Fruit fly (Drosophila melanogaster): ENCODE results near the gene PNKP.

The PNKP gene

DNA sequence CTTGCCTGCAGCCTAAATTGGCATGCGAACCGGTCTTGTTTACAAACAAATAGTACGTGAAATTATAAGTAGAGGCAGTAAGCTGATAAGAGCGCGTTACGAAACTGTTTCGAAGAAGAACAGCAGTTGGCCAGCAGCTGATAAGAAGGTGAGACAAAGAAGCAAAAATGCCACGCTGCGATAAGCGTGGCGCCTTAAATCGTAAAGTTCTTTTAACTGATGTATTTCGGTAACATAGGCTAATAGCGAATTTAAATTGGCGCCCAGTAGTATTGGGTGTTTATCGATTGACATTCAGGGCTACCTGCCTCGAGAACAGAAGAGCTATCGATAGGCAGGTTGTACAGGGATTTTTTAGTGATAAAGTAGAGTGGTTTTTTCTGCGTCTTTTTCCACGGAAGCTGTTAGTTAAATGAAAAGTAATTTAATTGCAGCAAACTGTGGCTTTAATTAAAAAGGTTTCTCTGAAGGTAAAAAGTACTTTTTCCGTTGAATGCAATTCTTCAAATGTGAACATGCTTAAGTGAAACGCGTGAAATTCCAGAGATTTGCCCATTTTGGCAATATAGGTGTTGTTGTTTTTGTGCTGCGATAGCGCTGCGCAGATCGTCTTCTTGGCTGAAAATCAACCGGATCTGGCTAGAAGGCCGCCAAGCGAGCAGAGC lies 13.4 kb upstream of the PNKP start, which contains the start of gene stck:
stck (plus strand) TSS at position 353 of the 665 bp plus-strand sequence.
- TF ChIP-seq CG10348 (GFP tag; IDR thresholded peaks at IDR 0.05) (no peak), Snoo (tag; optimal IDR thresholded peaks at IDR 0.05) (no peak), gl (tag; optimal IDR thresholded peaks at IDR 0.05) (no peak), CG8159 (tag; optimal IDR thresholded peaks at IDR 0.05) (peak; percentile 12), EcR (GFP tag; optimal IDR thresholded peaks at IDR 0.05) (no peak), CG32121 (GFP tag; IDR thresholded peaks at IDR 0.05) (no peak), CG15710 (tag; optimal IDR thresholded peaks at IDR 0.05) (no peak), CG8301 (tag; optimal IDR thresholded peaks at IDR 0.05) (no peak)

DNA sequence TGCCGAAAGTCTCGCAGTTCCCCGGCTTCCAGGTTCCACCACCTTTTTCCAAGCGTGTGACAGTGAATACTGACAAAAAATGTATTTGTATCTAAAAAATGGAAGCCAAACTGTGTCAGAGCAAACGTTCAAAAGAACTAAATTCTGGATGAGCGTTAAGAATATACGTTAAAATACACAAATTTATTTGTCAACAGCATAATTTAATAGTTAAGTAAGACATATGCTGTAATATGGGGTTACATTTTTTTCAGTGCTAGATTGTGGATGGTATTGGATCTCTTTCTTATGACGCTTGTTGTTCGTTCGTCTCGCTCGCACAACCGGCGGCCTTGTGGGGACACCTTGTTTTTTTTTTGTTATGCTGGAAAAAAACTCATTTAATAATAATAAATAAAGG lies 12.3 kb upstream of the PNKP start:
- TF ChIP-seq Ets98B (GFP tag; IDR thresholded peaks at IDR 0.05) (peak; percentile 87), D1 (tag; optimal IDR thresholded peaks at IDR 0.05) (peak; percentile 70), CG8301 (tag; optimal IDR thresholded peaks at IDR 0.05) (peak; percentile 87), CG34367 (tag; optimal IDR thresholded peaks at IDR 0.05) (peak; percentile 82), gl (tag; optimal IDR thresholded peaks at IDR 0.05) (peak; percentile 70), Pif1B (GFP tag; optimal IDR thresholded peaks at IDR 0.05) (peak; percentile 91), rn (GFP tag; IDR thresholded peaks at IDR 0.05) (peak; percentile 67), CG8159 (tag; optimal IDR thresholded peaks at IDR 0.05) (peak; percentile 88), Snoo (tag; optimal IDR thresholded peaks at IDR 0.05) (peak; percentile 43), CG14655 (GFP tag; optimal IDR thresholded peaks at IDR 0.05) (no peak), Pif1A (GFP tag; optimal IDR thresholded peaks at IDR 0.05) (peak; percentile 95), fd96Ca (GFP tag; IDR thresholded peaks at IDR 0.05) (peak; percentile 81), CG32121 (GFP tag; IDR thresholded peaks at IDR 0.05) (peak; percentile 82), CG4496 (GFP tag; IDR thresholded peaks at IDR 0.05) (peak; percentile 93), CG10348 (GFP tag; IDR thresholded peaks at IDR 0.05) (peak; percentile 17; the same call in 1 of the 2 replicates), CG17806 (tag; optimal IDR thresholded peaks at IDR 0.05) (peak; percentile 91), CG15710 (tag; optimal IDR thresholded peaks at IDR 0.05) (peak; percentile 85), CG12605 (GFP tag; IDR thresholded peaks at IDR 0.05) (peak; percentile 55), CG9948 (tag; optimal IDR thresholded peaks at IDR 0.05) (peak; percentile 89), EcR (GFP tag; optimal IDR thresholded peaks at IDR 0.05) (peak; percentile 20), CG13204 (GFP tag; optimal IDR thresholded peaks at IDR 0.05) (peak; percentile 30)

DNA sequence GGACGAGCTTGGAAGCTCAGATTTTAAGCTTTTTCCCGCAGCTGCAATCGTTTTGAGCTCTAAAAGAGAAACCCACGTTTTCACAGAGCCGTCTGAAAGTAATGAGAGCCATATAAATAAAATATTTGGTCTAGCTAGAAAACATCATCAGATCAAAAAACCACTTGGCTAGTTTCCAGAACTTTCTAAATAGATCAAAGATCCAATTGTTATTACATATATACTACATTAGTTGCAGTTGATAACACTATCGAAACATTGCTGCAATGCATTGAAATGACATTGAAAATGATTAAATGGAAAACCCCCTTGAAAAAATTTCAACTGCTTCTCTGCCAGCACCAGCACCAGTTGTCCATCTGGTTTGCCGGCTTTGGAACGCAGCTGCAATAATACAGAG lies 11.7 kb upstream of the PNKP start:
- peak; percentile 83 for TF ChIP-seq rn (GFP tag; IDR thresholded peaks at IDR 0.05)
- TF ChIP-seq gl (tag; optimal IDR thresholded peaks at IDR 0.05) = peak; percentile 41
- peak; percentile 89 for TF ChIP-seq Pif1A (GFP tag; optimal IDR thresholded peaks at IDR 0.05)
- TF ChIP-seq CG13204 (GFP tag; optimal IDR thresholded peaks at IDR 0.05) = no peak
- no peak for TF ChIP-seq D1 (tag; optimal IDR thresholded peaks at IDR 0.05)
- TF ChIP-seq CG10348 (GFP tag; IDR thresholded peaks at IDR 0.05) = peak; percentile 93
- TF ChIP-seq CG15710 (tag; optimal IDR thresholded peaks at IDR 0.05) = peak; percentile 86
- peak; percentile 90 for TF ChIP-seq CG4496 (GFP tag; IDR thresholded peaks at IDR 0.05)
- peak; percentile 77 for TF ChIP-seq CG8301 (tag; optimal IDR thresholded peaks at IDR 0.05)
- peak; percentile 83 for TF ChIP-seq Pif1B (GFP tag; optimal IDR thresholded peaks at IDR 0.05)
- peak; percentile 85 for TF ChIP-seq CG8159 (tag; optimal IDR thresholded peaks at IDR 0.05)
- peak; percentile 50 for TF ChIP-seq Snoo (tag; optimal IDR thresholded peaks at IDR 0.05)
- TF ChIP-seq CG17806 (tag; optimal IDR thresholded peaks at IDR 0.05) = peak; percentile 81
- peak; percentile 85 for TF ChIP-seq CG12605 (GFP tag; IDR thresholded peaks at IDR 0.05)
- TF ChIP-seq fd96Ca (GFP tag; IDR thresholded peaks at IDR 0.05) = peak; percentile 91
- peak; percentile 58 for TF ChIP-seq CG14655 (GFP tag; optimal IDR thresholded peaks at IDR 0.05)
- peak; percentile 64 for TF ChIP-seq CG9948 (tag; optimal IDR thresholded peaks at IDR 0.05)
- TF ChIP-seq EcR (GFP tag; optimal IDR thresholded peaks at IDR 0.05) = no peak
- TF ChIP-seq CG34367 (tag; optimal IDR thresholded peaks at IDR 0.05) = peak; percentile 68
- peak; percentile 96 for TF ChIP-seq CG32121 (GFP tag; IDR thresholded peaks at IDR 0.05)
- peak; percentile 90 for TF ChIP-seq Ets98B (GFP tag; IDR thresholded peaks at IDR 0.05)

DNA sequence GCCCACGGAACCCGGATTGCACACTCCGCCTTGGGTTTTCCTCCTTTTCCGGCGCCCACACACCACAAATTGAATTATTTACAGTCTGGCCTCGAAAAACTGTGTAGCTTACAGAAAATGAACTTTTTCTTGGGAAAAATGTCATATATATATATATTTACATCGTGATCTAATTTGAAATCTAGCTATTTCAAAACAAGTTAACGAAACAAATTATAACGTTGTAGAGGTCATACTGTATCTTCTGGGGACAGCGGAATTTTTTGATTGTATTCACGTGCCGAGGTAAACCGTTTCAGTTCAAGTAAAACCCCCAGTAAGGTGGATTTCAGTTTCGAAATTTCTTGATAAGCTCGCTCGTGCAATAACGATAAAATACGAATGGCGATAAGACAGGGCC lies 11.1 kb upstream of the PNKP start:
- no peak for TF ChIP-seq CG8301 (tag; optimal IDR thresholded peaks at IDR 0.05)
- TF ChIP-seq EcR (GFP tag; optimal IDR thresholded peaks at IDR 0.05) = no peak
- no peak for TF ChIP-seq CG10348 (GFP tag; IDR thresholded peaks at IDR 0.05)
- TF ChIP-seq fd96Ca (GFP tag; IDR thresholded peaks at IDR 0.05) = no peak; the same call in 1 of the 3 replicates
- no peak for TF ChIP-seq Pif1B (GFP tag; optimal IDR thresholded peaks at IDR 0.05)
- no peak for TF ChIP-seq CG14655 (GFP tag; optimal IDR thresholded peaks at IDR 0.05)
- no peak for TF ChIP-seq gl (tag; optimal IDR thresholded peaks at IDR 0.05)
- no peak for TF ChIP-seq CG9948 (tag; optimal IDR thresholded peaks at IDR 0.05)
- no peak for TF ChIP-seq CG34367 (tag; optimal IDR thresholded peaks at IDR 0.05)
- no peak for TF ChIP-seq D1 (tag; optimal IDR thresholded peaks at IDR 0.05)
- TF ChIP-seq CG13204 (GFP tag; optimal IDR thresholded peaks at IDR 0.05) = no peak
- TF ChIP-seq CG4496 (GFP tag; IDR thresholded peaks at IDR 0.05) = peak; percentile 72; the same call in 2 of the 3 replicates
- TF ChIP-seq CG15710 (tag; optimal IDR thresholded peaks at IDR 0.05) = no peak
- peak; percentile 51 for TF ChIP-seq Snoo (tag; optimal IDR thresholded peaks at IDR 0.05)
- peak; percentile 9 for TF ChIP-seq Pif1A (GFP tag; optimal IDR thresholded peaks at IDR 0.05)
- peak; percentile 3 for TF ChIP-seq CG17806 (tag; optimal IDR thresholded peaks at IDR 0.05)
- TF ChIP-seq rn (GFP tag; IDR thresholded peaks at IDR 0.05) = no peak
- TF ChIP-seq Ets98B (GFP tag; IDR thresholded peaks at IDR 0.05) = peak; percentile 66
- TF ChIP-seq CG8159 (tag; optimal IDR thresholded peaks at IDR 0.05) = no peak
- peak; percentile 74 for TF ChIP-seq CG32121 (GFP tag; IDR thresholded peaks at IDR 0.05)
- peak; percentile 82 for TF ChIP-seq CG12605 (GFP tag; IDR thresholded peaks at IDR 0.05)

DNA sequence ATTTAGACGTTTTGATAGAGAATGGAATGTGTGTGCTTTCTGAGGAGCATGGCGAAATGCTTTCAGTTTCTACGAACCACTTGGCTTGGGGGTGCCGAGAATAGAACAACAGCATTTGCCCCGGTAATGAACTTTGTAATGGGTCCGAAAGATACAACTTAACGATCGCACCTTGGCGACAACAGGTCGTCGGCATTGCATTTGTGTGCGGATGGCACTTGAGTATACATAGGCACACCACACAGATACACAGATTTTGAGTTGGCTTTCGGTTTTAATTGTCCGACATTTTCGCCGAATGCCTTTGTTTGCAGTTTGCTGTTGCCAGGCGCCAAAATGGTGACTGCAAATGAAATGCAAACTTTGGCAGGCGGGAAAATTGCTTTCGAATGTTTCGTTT lies 10.7 kb upstream of the PNKP start:
- TF ChIP-seq CG15710 (tag; optimal IDR thresholded peaks at IDR 0.05) (no peak), CG13204 (GFP tag; optimal IDR thresholded peaks at IDR 0.05) (no peak), CG32121 (GFP tag; IDR thresholded peaks at IDR 0.05) (no peak), gl (tag; optimal IDR thresholded peaks at IDR 0.05) (no peak), Pif1A (GFP tag; optimal IDR thresholded peaks at IDR 0.05) (no peak), CG12605 (GFP tag; IDR thresholded peaks at IDR 0.05) (no peak), EcR (GFP tag; optimal IDR thresholded peaks at IDR 0.05) (no peak), D1 (tag; optimal IDR thresholded peaks at IDR 0.05) (no peak), CG4496 (GFP tag; IDR thresholded peaks at IDR 0.05) (no peak), CG10348 (GFP tag; IDR thresholded peaks at IDR 0.05) (no peak), Ets98B (GFP tag; IDR thresholded peaks at IDR 0.05) (no peak), Snoo (tag; optimal IDR thresholded peaks at IDR 0.05) (no peak), fd96Ca (GFP tag; IDR thresholded peaks at IDR 0.05) (no peak), Pif1B (GFP tag; optimal IDR thresholded peaks at IDR 0.05) (no peak), rn (GFP tag; IDR thresholded peaks at IDR 0.05) (no peak), CG14655 (GFP tag; optimal IDR thresholded peaks at IDR 0.05) (no peak), CG9948 (tag; optimal IDR thresholded peaks at IDR 0.05) (no peak)

Data from whole organism, pupa.